Worm (Caenorhabditis elegans) whole organism, late embryonic: ENCODE measurements around the gene F43H9.4.

Source experiments
- ahr-1 ChIP-seq: sonication (generic microtip); optimal IDR thresholded peaks from 2 replicates; lab custom pipeline; 2016; ENCODE audit warnings: missing genetic modification characterization, missing compliant biosample characterization
- fkh-10 ChIP-seq: fragments of 150-350 bp; optimal IDR thresholded peaks from 2 replicates; lab custom pipeline; 2014; ENCODE audit warnings: missing biosample characterization, missing genetic modification reagents, missing genetic modification characterization
- hlh-13 ChIP-seq: fragments of 200-800 bp; sonication (Bioruptor generic); optimal IDR thresholded peaks from 2 replicates; lab custom pipeline; 2018; ENCODE audit warnings: mild to moderate bottlenecking, missing genetic modification characterization, missing compliant biosample characterization
- nhr-11 ChIP-seq: fragments of 150-350 bp; optimal IDR thresholded peaks from 2 replicates; lab custom pipeline; 2014; ENCODE audit warnings: missing biosample characterization, missing genetic modification characterization
- odd-2 ChIP-seq: sonication (generic microtip); optimal IDR thresholded peaks from 2 replicates; lab custom pipeline; 2017; ENCODE audit warnings: antibody characterized with exemption, mild to moderate bottlenecking, missing genetic modification characterization, missing compliant biosample characterization
- pax-1 ChIP-seq: fragments of 150-350 bp; optimal IDR thresholded peaks from 2 replicates; lab custom pipeline; 2014; ENCODE audit warnings: missing biosample characterization, missing genetic modification characterization
- pha-2 ChIP-seq: sonication (generic microtip); optimal IDR thresholded peaks from 2 replicates; lab custom pipeline; 2017; ENCODE audit warnings: mild to moderate bottlenecking, missing genetic modification characterization, missing compliant biosample characterization
- pha-4 ChIP-seq: fragments of 150-350 bp; optimal IDR thresholded peaks from 2 replicates; lab custom pipeline; 2018; ENCODE audit warnings: missing biosample characterization, missing genetic modification reagents, missing genetic modification characterization
- sox-4 ChIP-seq: sonication (generic microtip); optimal IDR thresholded peaks from 2 replicates; lab custom pipeline; 2017; ENCODE audit warnings: mild to moderate bottlenecking, missing genetic modification characterization, inconsistent platforms, missing compliant biosample characterization

- no peak for TF ChIP-seq pha-4 (tag; lab: Kevin White, UChicago)
- no peak for TF ChIP-seq ahr-1
- no peak for TF ChIP-seq fkh-10
- TF ChIP-seq nhr-11 (tag; lab: Kevin White, UChicago) = no peak
- TF ChIP-seq sox-4 = no peak
- TF ChIP-seq odd-2 = no peak
- TF ChIP-seq pax-1 (tag; lab: Kevin White, UChicago) = no peak
- no peak for TF ChIP-seq hlh-13
- no peak for TF ChIP-seq pha-2 (tag; lab: Kevin White, UChicago)
Measured at ce11 chrV:8026343-8026742, at the start of gene F43H9.4.
